Fruit fly (Drosophila melanogaster) whole organism, embryonic: ENCODE data around the gene usp.
A peak's percentile ranks its signal among the peaks of the same experiment; 100 is the strongest.

Source experiments
- Antp ChIP-seq: fragments of 200-800 bp; sonication (Bioruptor generic); optimal IDR thresholded peaks from 3 replicates; lab custom pipeline; 2016; ENCODE audit warnings: missing biosample characterization, missing genetic modification characterization
- Bdp1 ChIP-seq: fragments of 200-800 bp; sonication (Bioruptor generic); optimal IDR thresholded peaks from 3 replicates; lab custom pipeline; 2016; ENCODE audit warnings: missing biosample characterization, missing genetic modification characterization
- CG10431 ChIP-seq: fragments of 200-800 bp; sonication (Bioruptor generic); optimal IDR thresholded peaks from 3 replicates; lab custom pipeline; 2018; ENCODE audit warnings: missing biosample characterization, mild to moderate bottlenecking, missing genetic modification characterization
- CG11696 ChIP-seq: fragments of 200-800 bp; sonication (Bioruptor generic); IDR thresholded peaks from 2 replicates; pipeline ENCODE4 v1.3.6; 2022; ENCODE audit warnings: missing biosample characterization, missing genetic modification characterization
- CG12219 ChIP-seq: fragments of 200-800 bp; sonication (Bioruptor generic); optimal IDR thresholded peaks from 3 replicates; lab custom pipeline; 2018; ENCODE audit warnings: missing biosample characterization, mild to moderate bottlenecking, missing genetic modification characterization
- CG12391 ChIP-seq: fragments of 200-800 bp; sonication (Bioruptor generic); optimal IDR thresholded peaks from 3 replicates; lab custom pipeline; 2018; ENCODE audit warnings: missing biosample characterization, mild to moderate bottlenecking, missing genetic modification characterization, moderate library complexity
- CG12942 ChIP-seq: fragments of 200-800 bp; sonication (Bioruptor generic); optimal IDR thresholded peaks from 3 replicates; lab custom pipeline; 2016; ENCODE audit warnings: missing biosample characterization, missing genetic modification characterization
- CG13296 ChIP-seq: fragments of 200-800 bp; sonication (Bioruptor generic); optimal IDR thresholded peaks from 3 replicates; lab custom pipeline; 2018; ENCODE audit warnings: missing biosample characterization, mild to moderate bottlenecking, missing genetic modification characterization
- CG14860 ChIP-seq: fragments of 200-800 bp; sonication (Bioruptor generic); IDR thresholded peaks from 3 replicates; pipeline ENCODE4 v1.3.6; 2022; ENCODE audit warnings: missing biosample characterization, missing genetic modification characterization; ENCODE audit not compliant: partially characterized antibody
- CG14965 ChIP-seq: fragments of 200-800 bp; sonication (Bioruptor generic); optimal IDR thresholded peaks from 2 replicates; lab custom pipeline; 2016; ENCODE audit warnings: missing biosample characterization, missing genetic modification characterization, borderline replicate concordance
- CG15479 ChIP-seq: fragments of 200-800 bp; sonication (Bioruptor generic); optimal IDR thresholded peaks from 3 replicates; lab custom pipeline; 2019; ENCODE audit warnings: missing biosample characterization, mild to moderate bottlenecking, missing genetic modification characterization, moderate library complexity
- CG15514 ChIP-seq: fragments of 200-800 bp; sonication (Bioruptor generic); optimal IDR thresholded peaks from 3 replicates; lab custom pipeline; 2017; ENCODE audit warnings: missing biosample characterization, missing genetic modification characterization, mild to moderate bottlenecking, moderate library complexity, missing genetic modification reagents
- CG15601 ChIP-seq: fragments of 200-800 bp; sonication (Bioruptor generic); optimal IDR thresholded peaks from 3 replicates; lab custom pipeline; 2019; ENCODE audit warnings: missing biosample characterization, mild to moderate bottlenecking, missing genetic modification characterization, moderate library complexity
- CG16779 ChIP-seq: fragments of 200-800 bp; sonication (Bioruptor generic); IDR thresholded peaks from 2 replicates; pipeline ENCODE4 v1.3.6; 2022; ENCODE audit warnings: missing biosample characterization, missing genetic modification characterization
- CG17186 ChIP-seq: fragments of 200-800 bp; sonication (Bioruptor generic); optimal IDR thresholded peaks from 3 replicates; lab custom pipeline; 2017; ENCODE audit warnings: missing biosample characterization, missing genetic modification reagents, missing genetic modification characterization
- CG2202 ChIP-seq: fragments of 200-800 bp; sonication (Bioruptor generic); optimal IDR thresholded peaks from 2 replicates; lab custom pipeline; 2018; ENCODE audit warnings: missing biosample characterization, mild to moderate bottlenecking, missing genetic modification characterization
- CG3163 ChIP-seq: fragments of 200-800 bp; sonication (Bioruptor generic); optimal IDR thresholded peaks from 3 replicates; lab custom pipeline; 2016; ENCODE audit warnings: missing biosample characterization, missing genetic modification characterization
- CG3407 ChIP-seq: fragments of 200-800 bp; sonication (Bioruptor generic); optimal IDR thresholded peaks from 2 replicates; lab custom pipeline; 2018; ENCODE audit warnings: missing biosample characterization, mild to moderate bottlenecking, missing genetic modification characterization
- CG6765 ChIP-seq: fragments of 200-800 bp; sonication (Bioruptor generic); optimal IDR thresholded peaks from 3 replicates; lab custom pipeline; 2017; ENCODE audit warnings: missing biosample characterization, mild to moderate bottlenecking, missing genetic modification characterization
- CG7928 ChIP-seq: fragments of 200-800 bp; sonication (Bioruptor generic); optimal IDR thresholded peaks from 2 replicates; lab custom pipeline; 2017; ENCODE audit warnings: missing biosample characterization, mild to moderate bottlenecking, missing genetic modification characterization
- CG8359 ChIP-seq: fragments of 200-800 bp; sonication (Bioruptor generic); optimal IDR thresholded peaks from 2 replicates; lab custom pipeline; 2017; ENCODE audit warnings: missing biosample characterization, mild to moderate bottlenecking, missing genetic modification characterization, borderline replicate concordance
- Dref ChIP-seq: fragments of 200-800 bp; sonication (Bioruptor generic); IDR thresholded peaks from 2 replicates; pipeline ENCODE4 v1.3.6; 2022; ENCODE audit warnings: missing biosample characterization, missing genetic modification characterization
- Fer1 ChIP-seq: fragments of 200-800 bp; sonication (Bioruptor generic); optimal IDR thresholded peaks from 2 replicates; lab custom pipeline; 2017; ENCODE audit warnings: missing biosample characterization, mild to moderate bottlenecking, missing genetic modification characterization
- HmgZ ChIP-seq: fragments of 200-800 bp; sonication (Bioruptor generic); optimal IDR thresholded peaks from 2 replicates; lab custom pipeline; 2018; ENCODE audit warnings: missing biosample characterization, mild to moderate bottlenecking, missing genetic modification characterization
- Hmr ChIP-seq: fragments of 200-800 bp; sonication (Bioruptor generic); optimal IDR thresholded peaks from 3 replicates; lab custom pipeline; 2017; ENCODE audit warnings: mild to moderate bottlenecking, missing biosample characterization, missing genetic modification reagents, missing genetic modification characterization
- MBD-R2 ChIP-seq: fragments of 200-800 bp; sonication (Bioruptor generic); IDR thresholded peaks from 2 replicates; pipeline ENCODE4 v1.3.6; 2022; ENCODE audit warnings: missing biosample characterization, missing genetic modification characterization
- MTF-1 ChIP-seq: fragments of 200-800 bp; sonication (Bioruptor generic); optimal IDR thresholded peaks from 2 replicates; lab custom pipeline; 2018; ENCODE audit warnings: missing biosample characterization, mild to moderate bottlenecking, missing genetic modification characterization, borderline replicate concordance
- Max ChIP-seq: fragments of 200-800 bp; sonication (Bioruptor generic); optimal IDR thresholded peaks from 2 replicates; lab custom pipeline; 2016; ENCODE audit warnings: missing biosample characterization, mild to moderate bottlenecking, missing genetic modification characterization
- Med ChIP-seq: fragments of 200-800 bp; sonication (Bioruptor generic); peaks from one replicate; lab custom pipeline; 2016; ENCODE audit warnings: missing biosample characterization, missing genetic modification characterization, mild to moderate bottlenecking, inconsistent platforms, moderate library complexity
- Pdp1 ChIP-seq, 2 experiments: fragments of 200-800 bp; sonication (Bioruptor generic); optimal IDR thresholded peaks; 3 replicates each; lab custom pipeline; 2016; ENCODE audit warnings: missing biosample characterization in 2 of 2, missing genetic modification characterization in 2 of 2, mild to moderate bottlenecking in 1 of 2, moderate library complexity in 1 of 2
- Rfx ChIP-seq: fragments of 200-800 bp; sonication (Bioruptor generic); IDR thresholded peaks from 2 replicates; pipeline ENCODE4 v1.3.6; 2022; ENCODE audit warnings: missing biosample characterization, missing genetic modification characterization
- Xbp1 ChIP-seq: fragments of 200-800 bp; sonication (Bioruptor generic); optimal IDR thresholded peaks from 3 replicates; lab custom pipeline; 2016; ENCODE audit warnings: missing biosample characterization, mild to moderate bottlenecking, missing genetic modification characterization
- Xrp1 ChIP-seq: fragments of 200-800 bp; sonication (Bioruptor generic); IDR thresholded peaks from 2 replicates; pipeline ENCODE4 v1.3.6; 2022; ENCODE audit warnings: missing biosample characterization, missing genetic modification characterization
- YL-1 ChIP-seq: fragments of 200-800 bp; sonication (Bioruptor generic); optimal IDR thresholded peaks from 3 replicates; lab custom pipeline; 2017; ENCODE audit warnings: missing biosample characterization, mild to moderate bottlenecking, missing genetic modification characterization
- ac ChIP-seq: fragments of 200-800 bp; sonication (Bioruptor generic); optimal IDR thresholded peaks from 3 replicates; lab custom pipeline; 2017; ENCODE audit warnings: missing biosample characterization, mild to moderate bottlenecking, missing genetic modification characterization
- ato ChIP-seq: fragments of 200-800 bp; sonication (Bioruptor generic); IDR thresholded peaks from 2 replicates; pipeline ENCODE4 v1.3.6; 2022; ENCODE audit warnings: missing biosample characterization, missing genetic modification characterization; ENCODE audit not compliant: partially characterized antibody
- chinmo ChIP-seq: fragments of 200-800 bp; sonication (Bioruptor generic); IDR thresholded peaks from 4 replicates; pipeline ENCODE4 v1.3.6; 2022; ENCODE audit warnings: missing biosample characterization, missing genetic modification characterization; ENCODE audit not compliant: partially characterized antibody
- crp ChIP-seq, 2 experiments: fragments of 200-800 bp; sonication (Bioruptor generic); optimal IDR thresholded peaks; 2 replicates in 1 of 2; 3 replicates in 1 of 2; lab custom pipeline; 2017; ENCODE audit warnings: missing biosample characterization in 2 of 2, missing genetic modification characterization in 2 of 2, mild to moderate bottlenecking in 1 of 2, moderate library complexity in 1 of 2
- da ChIP-seq: fragments of 200-800 bp; sonication (Bioruptor generic); optimal IDR thresholded peaks from 2 replicates; lab custom pipeline; 2016; ENCODE audit warnings: missing biosample characterization, missing genetic modification characterization
- fd102C ChIP-seq: fragments of 200-800 bp; sonication (Bioruptor generic); optimal IDR thresholded peaks from 2 replicates; lab custom pipeline; 2018; ENCODE audit warnings: missing biosample characterization, mild to moderate bottlenecking, missing genetic modification characterization, moderate library complexity
- inv ChIP-seq: fragments of 200-800 bp; sonication (Bioruptor generic); IDR thresholded peaks from 2 replicates; pipeline ENCODE4 v1.3.6; 2022; ENCODE audit warnings: missing biosample characterization, missing genetic modification characterization; ENCODE audit not compliant: partially characterized antibody
- jumu ChIP-seq: fragments of 200-800 bp; sonication (Bioruptor generic); optimal IDR thresholded peaks from 3 replicates; lab custom pipeline; 2016; ENCODE audit warnings: missing biosample characterization, missing genetic modification characterization
- nom ChIP-seq: fragments of 200-800 bp; sonication (Bioruptor generic); optimal IDR thresholded peaks from 2 replicates; lab custom pipeline; 2017; ENCODE audit warnings: missing biosample characterization, missing genetic modification characterization, mild to moderate bottlenecking, moderate library complexity, missing genetic modification reagents
- scrt ChIP-seq: fragments of 200-800 bp; sonication (Bioruptor generic); optimal IDR thresholded peaks from 2 replicates; lab custom pipeline; 2018; ENCODE audit warnings: missing biosample characterization, mild to moderate bottlenecking, missing genetic modification characterization, moderate library complexity
- slbo ChIP-seq: fragments of 200-800 bp; sonication (Bioruptor generic); IDR thresholded peaks from 2 replicates; pipeline ENCODE4 v1.3.6; 2022; ENCODE audit warnings: missing biosample characterization, missing genetic modification characterization
- sug ChIP-seq: fragments of 200-800 bp; optimal IDR thresholded peaks from 2 replicates; lab custom pipeline; 2019; ENCODE audit warnings: missing biosample characterization, mild to moderate bottlenecking, missing genetic modification characterization, moderate library complexity
- tll ChIP-seq, 2 experiments: fragments of 200-800 bp in 1 of 2; fragments of >200 bp in 1 of 2; sonication (Bioruptor generic) in 1 of 2; optimal IDR thresholded peaks; 2 replicates each; lab custom pipeline; 2017 to 2019; ENCODE audit warnings: missing biosample characterization in 2 of 2, missing genetic modification characterization in 2 of 2, mild to moderate bottlenecking in 1 of 2, moderate library complexity in 1 of 2
- wor ChIP-seq: fragments of 200-800 bp; sonication (Bioruptor generic); IDR thresholded peaks from 2 replicates; pipeline ENCODE4 v1.3.6; 2022; ENCODE audit warnings: missing biosample characterization, missing genetic modification characterization
- zen2 ChIP-seq: fragments of 200-800 bp; sonication (Bioruptor generic); IDR thresholded peaks from 3 replicates; pipeline ENCODE4 v1.3.6; 2022; ENCODE audit warnings: missing biosample characterization, missing genetic modification characterization; ENCODE audit not compliant: partially characterized antibody

Gene usp

dm6 chrX:2083109-2083508 lies 41.0 kb upstream of the usp start (continued):
- TF ChIP-seq fd102C (GFP tag; lab: Kevin White, UChicago) (no peak), Bdp1 (GFP tag; lab: Kevin White, UChicago) (no peak), CG3163 (GFP tag; lab: Kevin White, UChicago) (no peak), slbo (GFP tag; lab: Robert Waterston, UW) (peak; percentile 91), crp (GFP tag; optimal IDR thresholded peaks at IDR 0.05; lab: Kevin White, UChicago) (no peak), CG12219 (GFP tag; lab: Kevin White, UChicago) (peak; percentile 14), HmgZ (tag; lab: Kevin White, UChicago) (peak; percentile 39), sug (peak; percentile 24), CG2202 (no peak), ato (GFP tag; lab: Robert Waterston, UW) (no peak), Hmr (peak; percentile 57), ac (no peak), nom (peak; percentile 56), CG8359 (GFP tag; lab: Kevin White, UChicago) (no peak), Xrp1 (GFP tag; lab: Robert Waterston, UW) (peak; percentile 65), inv (GFP tag; lab: Robert Waterston, UW) (no peak), CG10431 (no peak), CG15514 (GFP tag; lab: Kevin White, UChicago) (peak; percentile 59), Pdp1 (GFP tag; optimal IDR thresholded peaks at IDR 0.05; lab: Kevin White, UChicago) (peak; percentile 12 to 36), Med (GFP tag; lab: Kevin White, UChicago) (peak; percentile 95), MTF-1 (GFP tag; lab: Kevin White, UChicago) (no peak), zen2 (no peak), CG11696 (GFP tag; lab: Robert Waterston, UW) (peak; percentile 52; the same call in 1 of the 2 replicates), CG13296 (peak; percentile 36), CG7928 (GFP tag; lab: Kevin White, UChicago) (peak; percentile 55), wor (GFP tag; lab: Robert Waterston, UW) (no peak), CG15601 (tag; lab: Kevin White, UChicago) (no peak), CG15479 (no peak), Xbp1 (GFP tag; lab: Kevin White, UChicago) (peak; percentile 32), CG12942 (GFP tag; lab: Kevin White, UChicago) (no peak), CG14965 (no peak), chinmo (GFP tag; lab: Robert Waterston, UW) (no peak), MBD-R2 (peak; percentile 46; the same call in 1 of the 2 replicates), tll (GFP tag; optimal IDR thresholded peaks at IDR 0.05; lab: Kevin White, UChicago) (no peak), jumu (GFP tag; lab: Kevin White, UChicago) (peak; percentile 2), CG6765 (no peak), Max (GFP tag; lab: Kevin White, UChicago) (no peak), CG3407 (GFP tag; lab: Kevin White, UChicago) (no peak), Dref (GFP tag; lab: Robert Waterston, UW) (peak; percentile 30; the same call in 1 of the 2 replicates), CG16779 (GFP tag; lab: Robert Waterston, UW) (no peak), CG17186 (GFP tag; lab: Kevin White, UChicago) (no peak), Rfx (GFP tag; lab: Robert Waterston, UW) (peak; percentile 91), scrt (peak; percentile 49), CG14860 (GFP tag; lab: Robert Waterston, UW) (no peak), Antp (GFP tag; lab: Kevin White, UChicago) (peak; percentile 18), da (GFP tag; lab: Kevin White, UChicago) (no peak), CG12391 (tag; lab: Kevin White, UChicago) (peak; percentile 17), Fer1 (peak; percentile 39), YL-1 (no peak)
